Worm (Caenorhabditis elegans): ENCODE data around the gene Y80D3A.8.
A peak's percentile ranks its signal among the peaks of the same experiment; 100 is the strongest.

The Y80D3A.8 gene

ce11 chrV:18907519-18907918 is 32.9 kb upstream of the Y80D3A.8 start:
- TF ChIP-seq rnt-1 (tag; optimal IDR thresholded peaks at IDR 0.05), result no peak
- no peak for TF ChIP-seq unc-55 (GFP tag; optimal IDR thresholded peaks at IDR 0.05)
- TF ChIP-seq gmeb-2 (tag; optimal IDR thresholded peaks at IDR 0.05), result no peak
- TF ChIP-seq nfya-1 (tag; optimal IDR thresholded peaks at IDR 0.05), result no peak
- no peak for TF ChIP-seq fkh-6 (tag; optimal IDR thresholded peaks at IDR 0.05)

- peak; percentile 80 for TF ChIP-seq dve-1 (tag; optimal IDR thresholded peaks at IDR 0.05)
- TF ChIP-seq ets-4 (tag; optimal IDR thresholded peaks at IDR 0.05), result no peak
Measured at ce11 chrV:18909682-18910081, 30.8 kb upstream of the Y80D3A.8 start.

ce11 chrV:18911736-18912135 is 28.7 kb upstream of the Y80D3A.8 start, which contains the start of gene cyp-42A1:
TSS of gene cyp-42A1 (plus strand) at chrV:18912036.
- TF ChIP-seq ceh-14 (tag; optimal IDR thresholded peaks at IDR 0.05) (no peak), ceh-9 (tag; optimal IDR thresholded peaks at IDR 0.05) (no peak), nfya-1 (tag; optimal IDR thresholded peaks at IDR 0.05) (no peak), fkh-6 (tag; optimal IDR thresholded peaks at IDR 0.05) (no peak), sox-2 (GFP tag; IDR thresholded peaks at IDR 0.05) (no peak), ceh-19 (GFP tag; optimal IDR thresholded peaks at IDR 0.05) (no peak), T23F11.4 (GFP tag; optimal IDR thresholded peaks at IDR 0.05) (no peak)

DNA sequence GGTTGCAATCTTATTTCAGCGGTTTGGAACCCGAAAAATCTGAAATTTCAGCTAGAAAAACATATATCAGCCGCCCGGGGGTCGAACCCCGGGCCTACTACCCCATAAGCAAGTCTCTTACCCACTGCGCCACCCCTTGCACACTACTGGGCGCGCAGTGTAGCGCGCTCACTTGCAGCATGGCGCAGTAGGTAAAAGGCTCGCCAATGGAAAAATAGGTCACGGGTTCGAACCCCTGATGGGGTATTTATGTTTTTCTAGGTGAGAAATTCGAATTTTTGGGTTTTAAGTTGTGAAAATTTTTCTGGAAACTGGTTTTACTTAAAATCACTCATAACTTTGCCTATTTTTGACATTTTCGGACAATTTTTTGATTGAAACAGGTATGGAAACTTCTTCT is 27.9 kb upstream of the Y80D3A.8 start:
- no peak for TF ChIP-seq syd-9 (tag; optimal IDR thresholded peaks at IDR 0.05)
- TF ChIP-seq C08G9.2 (tag; optimal IDR thresholded peaks at IDR 0.05), result no peak
- no peak for TF ChIP-seq ceh-14 (tag; optimal IDR thresholded peaks at IDR 0.05)
- no peak for TF ChIP-seq rnt-1 (tag; optimal IDR thresholded peaks at IDR 0.05)
- no peak for TF ChIP-seq nfya-1 (tag; optimal IDR thresholded peaks at IDR 0.05)
- TF ChIP-seq elt-4 (tag; optimal IDR thresholded peaks at IDR 0.05), result no peak
- TF ChIP-seq che-1 (tag; optimal IDR thresholded peaks at IDR 0.05), result no peak
- TF ChIP-seq fax-1 (tag; optimal IDR thresholded peaks at IDR 0.05), result no peak
- no peak for TF ChIP-seq nhr-11 (tag; optimal IDR thresholded peaks at IDR 0.05)
- no peak for TF ChIP-seq madf-2 (tag; optimal IDR thresholded peaks at IDR 0.05)
- TF ChIP-seq tbx-7 (tag; optimal IDR thresholded peaks at IDR 0.05), result no peak
- no peak for TF ChIP-seq ceh-30 (tag; optimal IDR thresholded peaks at IDR 0.05)

DNA sequence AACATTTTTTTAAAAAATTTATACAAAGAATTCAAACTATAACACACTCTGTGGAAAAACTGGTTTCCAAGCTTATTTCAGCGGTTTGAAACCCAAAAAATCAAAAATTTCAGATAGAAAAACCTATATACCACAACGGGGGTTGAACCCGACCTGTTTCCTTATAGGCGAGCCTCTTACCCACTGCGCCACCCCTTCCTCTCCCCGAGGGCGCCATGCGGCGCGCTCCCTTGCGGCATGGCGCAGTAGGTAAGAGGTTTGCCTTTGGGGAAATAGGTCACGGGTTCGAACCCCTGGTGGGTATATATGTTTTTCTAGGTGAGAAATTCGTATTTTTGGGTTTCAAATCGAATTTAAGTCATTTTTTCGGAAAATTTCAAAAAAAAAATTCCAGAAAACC is 27.3 kb upstream of the Y80D3A.8 start:
- no peak for TF ChIP-seq ceh-45 (GFP tag; IDR thresholded peaks at IDR 0.05)
- peak; percentile 30 for TF ChIP-seq pha-2 (tag; optimal IDR thresholded peaks at IDR 0.05)

DNA sequence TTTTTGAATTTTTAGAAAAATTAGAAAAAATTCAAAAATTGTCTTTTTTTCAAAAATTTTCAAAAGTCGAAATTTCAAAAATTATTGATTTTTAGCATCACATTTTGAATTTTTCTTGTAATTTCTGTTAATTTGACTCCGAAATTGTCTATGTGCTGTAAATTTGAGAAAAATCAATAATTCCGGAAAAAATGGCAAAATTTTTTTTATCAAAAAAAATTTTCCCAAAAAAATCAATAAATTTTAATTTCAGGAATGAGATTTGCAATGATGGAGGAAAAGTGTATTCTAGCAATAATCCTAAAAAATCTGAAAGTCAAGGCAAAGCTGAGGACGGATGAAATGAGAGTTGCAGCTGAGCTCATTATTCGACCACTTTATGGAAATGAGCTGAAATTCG is 23.0 kb upstream of the Y80D3A.8 start:
- TF ChIP-seq F13H6.1 (tag; optimal IDR thresholded peaks at IDR 0.05) (no peak), odd-2 (tag; optimal IDR thresholded peaks at IDR 0.05) (no peak), sox-4 (tag; optimal IDR thresholded peaks at IDR 0.05) (no peak), dmd-4 (tag; optimal IDR thresholded peaks at IDR 0.05; ENCODE audit: borderline replicate concordance) (no peak), zip-5 (tag; optimal IDR thresholded peaks at IDR 0.05) (no peak), ets-4 (tag; optimal IDR thresholded peaks at IDR 0.05) (no peak), che-1 (tag; optimal IDR thresholded peaks at IDR 0.05) (no peak), ceh-9 (tag; optimal IDR thresholded peaks at IDR 0.05) (no peak), T23F11.4 (GFP tag; optimal IDR thresholded peaks at IDR 0.05) (no peak), hlh-15 (tag; optimal IDR thresholded peaks at IDR 0.05) (no peak), fkh-10 (GFP tag; optimal IDR thresholded peaks at IDR 0.05) (no peak), ttx-3 (tag; optimal IDR thresholded peaks at IDR 0.05) (no peak), pha-4 (tag; optimal IDR thresholded peaks at IDR 0.05) (no peak), K09A11.1 (tag; optimal IDR thresholded peaks at IDR 0.05; ENCODE audit: insufficient read depth) (no peak), ref-2 (tag; optimal IDR thresholded peaks at IDR 0.05) (no peak)
